Fruit fly (Drosophila melanogaster): Measurements from ENCODE around the gene Jon99Cii.

The Jon99Cii gene

DNA sequence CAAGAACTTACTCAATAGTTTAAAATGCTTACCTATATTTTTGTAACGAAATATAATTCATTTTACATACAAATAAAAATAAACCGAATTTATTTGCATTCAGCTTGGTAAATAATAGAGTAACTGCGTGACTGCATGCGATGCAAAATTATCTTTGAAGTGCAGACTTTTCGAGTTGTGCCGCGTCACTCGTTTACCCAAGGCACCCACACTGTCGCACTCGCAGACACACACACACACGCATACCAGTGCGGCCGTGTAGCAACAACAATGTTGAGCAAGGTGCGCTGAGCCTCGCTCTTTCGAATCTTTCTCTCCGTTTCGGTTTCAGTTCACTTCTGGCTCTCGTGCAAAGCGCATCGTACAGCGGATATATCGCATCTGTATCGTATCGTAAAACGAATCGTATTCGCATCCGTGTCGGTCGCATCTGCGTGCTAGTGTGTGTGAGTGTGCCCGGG, 47.7 kb downstream of the Jon99Cii start, which contains the start of gene CG31038 (continued):
- TF ChIP-seq CG3281 (GFP tag; optimal IDR thresholded peaks at IDR 0.05) (no peak), CG7928 (GFP tag; optimal IDR thresholded peaks at IDR 0.05) (no peak), MTF-1 (GFP tag; optimal IDR thresholded peaks at IDR 0.05; ENCODE audit: borderline replicate concordance) (peak; percentile 40), bcd (GFP tag; optimal IDR thresholded peaks at IDR 0.05) (no peak), her (GFP tag; optimal IDR thresholded peaks at IDR 0.05) (peak; percentile 54), Ssrp (tag; optimal IDR thresholded peaks at IDR 0.05) (no peak), H2.0 (GFP tag; IDR thresholded peaks at IDR 0.05) (no peak), Hr51 (GFP tag; optimal IDR thresholded peaks at IDR 0.05) (peak in 1 of 2 experiments; percentile 25), CG32767 (GFP tag; IDR thresholded peaks at IDR 0.05) (peak; percentile 47), Xrp1 (GFP tag; IDR thresholded peaks at IDR 0.05) (peak; percentile 28; the same call in 1 of the 2 replicates), CG7963 (GFP tag; IDR thresholded peaks at IDR 0.05; ENCODE audit: partially characterized antibody) (peak; percentile 33; the same call in 1 of the 3 replicates), row (GFP tag; IDR thresholded peaks at IDR 0.05) (peak; percentile 41; the same call in 2 of the 3 replicates), CG42726 (GFP tag; IDR thresholded peaks at IDR 0.05; ENCODE audit: partially characterized antibody) (peak; percentile 63; the same call in 1 of the 2 replicates), CG4328 (GFP tag; optimal IDR thresholded peaks at IDR 0.05) (no peak), tap (tag; optimal IDR thresholded peaks at IDR 0.05) (peak; percentile 21), CG17829 (tag; optimal IDR thresholded peaks at IDR 0.05) (peak; percentile 20), zen (tag; optimal IDR thresholded peaks at IDR 0.05) (no peak)

DNA sequence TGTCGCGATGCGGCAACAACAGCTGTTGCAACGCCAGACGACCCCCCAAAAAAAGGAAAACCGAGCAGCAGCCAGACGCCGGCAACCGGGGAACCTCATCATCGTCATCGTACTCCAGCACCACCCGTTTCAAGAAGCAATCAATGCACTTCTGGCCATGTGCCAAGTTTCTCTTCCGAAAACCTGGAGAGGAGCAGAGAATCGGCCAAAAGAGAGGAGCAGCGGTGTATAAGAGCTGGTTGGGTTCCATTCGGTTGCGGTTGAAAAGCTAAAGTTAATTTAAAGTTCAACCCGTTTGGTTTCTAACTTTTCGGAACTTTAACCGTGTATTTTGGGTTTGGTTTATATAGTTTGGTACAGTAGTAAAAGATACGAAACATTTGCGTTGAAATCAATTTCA, 48.2 kb downstream of the Jon99Cii start:
- TF ChIP-seq Chrac-16 (GFP tag; optimal IDR thresholded peaks at IDR 0.05) (no peak), CG17612 (GFP tag; IDR thresholded peaks at IDR 0.05) (no peak), Ets65A (GFP tag) (peak; percentile 82), CG3163 (GFP tag; optimal IDR thresholded peaks at IDR 0.05) (peak; percentile 23), Trl (optimal IDR thresholded peaks at IDR 0.05) (peak in 1 of 2 experiments; percentile 54), Trl (GFP tag; optimal IDR thresholded peaks at IDR 0.05) (no peak)

DNA sequence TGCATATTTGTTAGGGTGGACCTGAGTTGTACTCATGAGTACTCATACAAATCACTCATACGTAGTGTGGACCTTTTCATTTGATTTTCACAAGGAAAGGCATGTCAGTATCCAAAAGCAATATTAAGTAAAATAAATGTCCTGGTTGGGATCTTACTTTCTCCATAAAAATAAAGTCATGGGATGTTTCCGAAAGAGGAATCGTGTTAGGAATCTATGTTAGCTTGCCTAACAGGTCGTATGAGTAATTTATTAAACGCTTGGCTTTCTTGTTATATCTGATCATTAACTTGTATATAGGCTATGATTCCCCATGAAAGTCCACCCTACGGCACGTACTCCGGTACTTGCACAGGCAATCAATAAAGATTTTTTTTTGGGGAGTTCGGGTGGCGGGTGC, 48.6 kb downstream of the Jon99Cii start:
- 0 out of 3 replicates have a peak, but pooled peaks have one; percentile 54 for TF ChIP-seq ci (GFP tag; IDR thresholded peaks at IDR 0.05)
- TF ChIP-seq bsh (GFP tag; optimal IDR thresholded peaks at IDR 0.05): peak in 1 of 2 experiments; percentile 52
- peak; percentile 12 for TF ChIP-seq Med (GFP tag)
- TF ChIP-seq Drgx (GFP tag; IDR thresholded peaks at IDR 0.05): peak; percentile 75
- TF ChIP-seq nom (GFP tag; optimal IDR thresholded peaks at IDR 0.05): peak; percentile 34
- peak; percentile 4 for TF ChIP-seq CG10979 (tag; optimal IDR thresholded peaks at IDR 0.05)
- TF ChIP-seq CG11398 (GFP tag; optimal IDR thresholded peaks at IDR 0.05): no peak
- peak; percentile 44 for TF ChIP-seq CG7372 (GFP tag; IDR thresholded peaks at IDR 0.05)
- TF ChIP-seq p53 (GFP tag; optimal IDR thresholded peaks at IDR 0.05): no peak
- no peak for TF ChIP-seq CG17829 (tag; optimal IDR thresholded peaks at IDR 0.05)
- TF ChIP-seq CG7271 (tag; optimal IDR thresholded peaks at IDR 0.05): no peak
- no peak for TF ChIP-seq Doc2 (GFP tag; IDR thresholded peaks at IDR 0.05)
